Fruit fly (Drosophila melanogaster): ENCODE measurements around the gene CG14957.

The CG14957 gene

dm6 chr3L:3157651-3158050, 29.7 kb upstream of the CG14957 start:
- TF ChIP-seq da (GFP tag; optimal IDR thresholded peaks at IDR 0.05) (no peak), CG7928 (GFP tag; optimal IDR thresholded peaks at IDR 0.05) (no peak), gt (GFP tag; IDR thresholded peaks at IDR 0.05) (no peak), chif (GFP tag; optimal IDR thresholded peaks at IDR 0.05) (no peak), dati (GFP tag; IDR thresholded peaks at IDR 0.05) (no peak), Abd-B (GFP tag; optimal IDR thresholded peaks at IDR 0.05) (no peak), CG6813 (GFP tag; optimal IDR thresholded peaks at IDR 0.05) (no peak), sr (GFP tag; IDR thresholded peaks at IDR 0.05) (no peak), CG6791 (GFP tag; IDR thresholded peaks at IDR 0.05; ENCODE audit: partially characterized antibody) (no peak), prd (optimal IDR thresholded peaks at IDR 0.05) (no peak), prd (GFP tag; IDR thresholded peaks at IDR 0.05) (no peak), CG17385 (GFP tag; optimal IDR thresholded peaks at IDR 0.05) (no peak), YL-1 (GFP tag; optimal IDR thresholded peaks at IDR 0.05) (no peak), CG7745 (tag; optimal IDR thresholded peaks at IDR 0.05) (no peak), bcd (GFP tag; optimal IDR thresholded peaks at IDR 0.05) (no peak), Poxn (GFP tag; IDR thresholded peaks at IDR 0.05) (no peak)

- TF ChIP-seq Dp (GFP tag; optimal IDR thresholded peaks at IDR 0.05) (no peak), ac (GFP tag; optimal IDR thresholded peaks at IDR 0.05) (no peak), peb (GFP tag; IDR thresholded peaks at IDR 0.05) (no peak), Ets65A (GFP tag) (peak; percentile 60), CG33213 (GFP tag; optimal IDR thresholded peaks at IDR 0.05) (no peak), gsb (GFP tag; IDR thresholded peaks at IDR 0.05) (no peak), CHES-1-like (GFP tag; optimal IDR thresholded peaks at IDR 0.05) (no peak), CG7271 (tag; optimal IDR thresholded peaks at IDR 0.05) (no peak), croc (GFP tag; conservative IDR thresholded peaks at IDR 0.05) (no peak), seq (GFP tag; IDR thresholded peaks at IDR 0.05) (0 out of 2 replicates have a peak, but pooled peaks have one; percentile 23), CG4730 (GFP tag; IDR thresholded peaks at IDR 0.05) (no peak), slp2 (GFP tag; optimal IDR thresholded peaks at IDR 0.05) (no peak), CG12219 (GFP tag; optimal IDR thresholded peaks at IDR 0.05) (no peak), danr (GFP tag; IDR thresholded peaks at IDR 0.05) (no peak), H2.0 (GFP tag; IDR thresholded peaks at IDR 0.05) (no peak), CG16779 (GFP tag; IDR thresholded peaks at IDR 0.05) (no peak), prd (optimal IDR thresholded peaks at IDR 0.05) (no peak), prd (GFP tag; IDR thresholded peaks at IDR 0.05) (0 out of 3 replicates have a peak, but pooled peaks have one; percentile 12), Dll (GFP tag; IDR thresholded peaks at IDR 0.05; ENCODE audit: partially characterized antibody) (0 out of 4 replicates have a peak, but pooled peaks have one; percentile 14), CG1233 (GFP tag; optimal IDR thresholded peaks at IDR 0.05) (no peak), tll (GFP tag; optimal IDR thresholded peaks at IDR 0.05) (no peak), Ssrp (tag; optimal IDR thresholded peaks at IDR 0.05) (peak; percentile 10), schlank (tag; optimal IDR thresholded peaks at IDR 0.05) (no peak), CG3847 (GFP tag; IDR thresholded peaks at IDR 0.05) (0 out of 2 replicates have a peak, but pooled peaks have one; percentile 5), Spps (tag; optimal IDR thresholded peaks at IDR 0.05) (no peak), nerfin-1 (tag; optimal IDR thresholded peaks at IDR 0.05) (peak; percentile 3), CG10959 (GFP tag; IDR thresholded peaks at IDR 0.05) (no peak), CG2116 (GFP tag; optimal IDR thresholded peaks at IDR 0.05) (peak; percentile 39), cad (GFP tag; optimal IDR thresholded peaks at IDR 0.05) (no peak), HLHmδ (GFP tag; optimal IDR thresholded peaks at IDR 0.05) (no peak), Bgb (GFP tag; IDR thresholded peaks at IDR 0.05; ENCODE audit: partially characterized antibody) (no peak), bsh (GFP tag; optimal IDR thresholded peaks at IDR 0.05) (no peak), CG10267 (tag; optimal IDR thresholded peaks at IDR 0.05) (no peak), CG9727 (GFP tag; optimal IDR thresholded peaks at IDR 0.05) (peak; percentile 4)
These were observed 27.8 kb upstream of the CG14957 start, which contains the start of the genes ND-30 and CG15812 for dm6 chr3L:3159309-3160194. Gene ND-30 (minus strand): TSS chr3L:3159578. Gene CG15812 (plus strand): TSS chr3L:3159991.

All from whole organism, embryonic.